Fruit fly (Drosophila melanogaster) whole organism, embryonic: Measurements from ENCODE around the gene CG15480.

Experiments used
- Awh ChIP-seq: fragments of 200-800 bp; sonication (Bioruptor generic); IDR thresholded peaks from 2 replicates; pipeline ENCODE4, ENCODE4 v1.3.6; 2022; ENCODE audit warnings: missing biosample characterization, missing genetic modification characterization
- CG11695 ChIP-seq: fragments of 200-800 bp; sonication (Bioruptor generic); IDR thresholded peaks from 3 replicates; pipeline ENCODE4 v1.3.6; 2022; ENCODE audit warnings: missing biosample characterization, missing genetic modification characterization
- CG12391 ChIP-seq: fragments of 200-800 bp; sonication (Bioruptor generic); optimal IDR thresholded peaks from 3 replicates; lab custom pipeline; 2018; ENCODE audit warnings: missing biosample characterization, mild to moderate bottlenecking, missing genetic modification characterization, moderate library complexity
- CG12769 ChIP-seq: fragments of 200-800 bp; sonication (Bioruptor generic); optimal IDR thresholded peaks from 2 replicates; lab custom pipeline; 2019; ENCODE audit warnings: missing biosample characterization, mild to moderate bottlenecking, missing genetic modification characterization, moderate library complexity
- CG14014 ChIP-seq: fragments of 200-800 bp; sonication (Bioruptor generic); IDR thresholded peaks from 2 replicates; pipeline ENCODE4 v1.3.6; 2022; ENCODE audit warnings: missing biosample characterization, missing genetic modification characterization
- CG14050 ChIP-seq: fragments of 200-800 bp; sonication (Bioruptor generic); IDR thresholded peaks from 3 replicates; pipeline ENCODE4 v1.3.6; 2022; ENCODE audit warnings: missing biosample characterization, missing genetic modification characterization
- CG1602 ChIP-seq: fragments of 200-800 bp; sonication (Bioruptor generic); optimal IDR thresholded peaks from 3 replicates; lab custom pipeline; 2016; ENCODE audit warnings: missing biosample characterization, missing genetic modification characterization
- CG17912 ChIP-seq: fragments of 200-800 bp; sonication (Bioruptor generic); optimal IDR thresholded peaks from 2 replicates; lab custom pipeline; 2018; ENCODE audit warnings: missing biosample characterization, mild to moderate bottlenecking, missing genetic modification characterization
- CG18599 ChIP-seq: fragments of 200-800 bp; sonication (Bioruptor generic); optimal IDR thresholded peaks from 3 replicates; lab custom pipeline; 2017; ENCODE audit warnings: missing biosample characterization, missing genetic modification characterization, mild to moderate bottlenecking, moderate library complexity, missing genetic modification reagents
- CG2875 ChIP-seq: fragments of 200-800 bp; sonication (Bioruptor generic); optimal IDR thresholded peaks from 2 replicates; lab custom pipeline; 2017; ENCODE audit warnings: missing biosample characterization, mild to moderate bottlenecking, missing genetic modification characterization, missing genetic modification reagents
- CG43689 ChIP-seq: fragments of 200-800 bp; sonication (Bioruptor generic); IDR thresholded peaks from 2 replicates; pipeline ENCODE4 v1.3.6; 2022; ENCODE audit warnings: missing biosample characterization, missing genetic modification characterization
- CG4617 ChIP-seq: fragments of 200-800 bp; sonication (Bioruptor generic); optimal IDR thresholded peaks from 3 replicates; lab custom pipeline; 2016; ENCODE audit warnings: missing biosample characterization, missing genetic modification characterization, borderline replicate concordance
- CG4854 ChIP-seq: fragments of 200-800 bp; sonication (Bioruptor generic); optimal IDR thresholded peaks from 2 replicates; lab custom pipeline; 2016; ENCODE audit warnings: missing biosample characterization, missing genetic modification characterization, inconsistent platforms
- CG6689 ChIP-seq: fragments of 200-800 bp; sonication (Bioruptor generic); IDR thresholded peaks from 2 replicates; pipeline ENCODE4 v1.3.6; 2022; ENCODE audit warnings: missing biosample characterization, missing genetic modification characterization
- CG6813 ChIP-seq: fragments of 200-800 bp; sonication (Bioruptor generic); optimal IDR thresholded peaks from 2 replicates; lab custom pipeline; 2017; ENCODE audit warnings: missing biosample characterization, missing genetic modification characterization, mild to moderate bottlenecking, moderate library complexity, missing genetic modification reagents
- CG7556 ChIP-seq: fragments of 200-800 bp; sonication (Bioruptor generic); optimal IDR thresholded peaks from 2 replicates; lab custom pipeline; 2017; ENCODE audit warnings: missing biosample characterization, mild to moderate bottlenecking, missing genetic modification characterization
- CG9215 ChIP-seq: fragments of 200-800 bp; sonication (Bioruptor generic); IDR thresholded peaks from 2 replicates; pipeline ENCODE4 v1.3.6; 2022; ENCODE audit warnings: missing biosample characterization, missing genetic modification characterization
- CG9437 ChIP-seq: fragments of 200-800 bp; sonication (Bioruptor generic); optimal IDR thresholded peaks from 2 replicates; lab custom pipeline; 2018; ENCODE audit warnings: missing biosample characterization, mild to moderate bottlenecking, missing genetic modification characterization
- CG9727 ChIP-seq: fragments of 200-800 bp; sonication (Bioruptor generic); optimal IDR thresholded peaks from 3 replicates; lab custom pipeline; 2017; ENCODE audit warnings: missing biosample characterization, mild to moderate bottlenecking, missing genetic modification characterization
- CG9876 ChIP-seq: fragments of 200-800 bp; sonication (Bioruptor generic); optimal IDR thresholded peaks from 2 replicates; lab custom pipeline; 2016; ENCODE audit warnings: missing biosample characterization, missing genetic modification characterization
- CkIIα-i1 ChIP-seq: fragments of 200-800 bp; sonication (Bioruptor generic); IDR thresholded peaks from 2 replicates; pipeline ENCODE4 v1.3.6; 2022; ENCODE audit warnings: missing biosample characterization, missing genetic modification characterization
- E2f1 ChIP-seq: fragments of 200-800 bp; sonication (Bioruptor generic); IDR thresholded peaks from 2 replicates; pipeline ENCODE4 v1.3.6; 2022; ENCODE audit warnings: missing biosample characterization, missing genetic modification characterization
- HmgD ChIP-seq: fragments of 200-800 bp; sonication (Bioruptor generic); optimal IDR thresholded peaks from 3 replicates; lab custom pipeline; 2016; ENCODE audit warnings: missing biosample characterization, missing genetic modification characterization
- MBD-R2 ChIP-seq: fragments of 200-800 bp; sonication (Bioruptor generic); IDR thresholded peaks from 2 replicates; pipeline ENCODE4 v1.3.6; 2022; ENCODE audit warnings: missing biosample characterization, missing genetic modification characterization
- Nf-YB ChIP-seq: fragments of 200-800 bp; sonication (Bioruptor generic); optimal IDR thresholded peaks from 3 replicates; lab custom pipeline; 2019; ENCODE audit warnings: missing biosample characterization, mild to moderate bottlenecking, missing genetic modification characterization, moderate library complexity
- PHDP ChIP-seq: fragments of 200-800 bp; sonication (Bioruptor generic); optimal IDR thresholded peaks from 3 replicates; lab custom pipeline; 2018; ENCODE audit warnings: missing biosample characterization, mild to moderate bottlenecking, missing genetic modification characterization, moderate library complexity
- Ptx1 ChIP-seq: fragments of 200-800 bp; sonication (Bioruptor generic); IDR thresholded peaks from 2 replicates; pipeline ENCODE4 v1.3.6; 2022; ENCODE audit warnings: missing biosample characterization, missing genetic modification characterization
- Ravus ChIP-seq: fragments of 200-800 bp; sonication (Bioruptor generic); IDR thresholded peaks from 2 replicates; pipeline ENCODE4 v1.3.6; 2022; ENCODE audit warnings: missing biosample characterization, missing genetic modification characterization
- Scr ChIP-seq: fragments of 200-800 bp; sonication (Bioruptor generic); IDR thresholded peaks from 2 replicates; pipeline ENCODE4 v1.3.6; 2022; ENCODE audit warnings: missing biosample characterization, missing genetic modification characterization; ENCODE audit not compliant: partially characterized antibody
- Sry-β ChIP-seq: fragments of 200-800 bp; sonication (Bioruptor generic); optimal IDR thresholded peaks from 2 replicates; lab custom pipeline; 2018; ENCODE audit warnings: missing biosample characterization, mild to moderate bottlenecking, missing genetic modification characterization, moderate library complexity
- Sry-δ ChIP-seq: fragments of 200-800 bp; sonication (Bioruptor generic); optimal IDR thresholded peaks from 2 replicates; lab custom pipeline; 2016; ENCODE audit warnings: missing biosample characterization, missing genetic modification characterization
- TFAM ChIP-seq: fragments of 200-800 bp; sonication (Bioruptor generic); optimal IDR thresholded peaks from 2 replicates; lab custom pipeline; 2017; ENCODE audit warnings: missing biosample characterization, missing genetic modification characterization, inconsistent platforms
- Trl ChIP-seq, 3 experiments: fragments of >200 bp in 2 of 3; fragments of 200-800 bp in 1 of 3; sonication (Bioruptor generic) in 1 of 3; optimal IDR thresholded peaks; 2 replicates in 1 of 3; 3 replicates in 2 of 3; lab custom pipeline; 2016 to 2017; ENCODE audit warnings: missing biosample characterization in 1 of 3, missing genetic modification characterization in 1 of 3
- YL-1 ChIP-seq: fragments of 200-800 bp; sonication (Bioruptor generic); optimal IDR thresholded peaks from 3 replicates; lab custom pipeline; 2017; ENCODE audit warnings: missing biosample characterization, mild to moderate bottlenecking, missing genetic modification characterization
- amos ChIP-seq: fragments of 200-800 bp; sonication (Bioruptor generic); IDR thresholded peaks from 2 replicates; pipeline ENCODE4 v1.3.6; 2022; ENCODE audit warnings: missing biosample characterization, missing genetic modification characterization; ENCODE audit not compliant: partially characterized antibody
- bsh ChIP-seq, 2 experiments: fragments of 200-800 bp; sonication (Bioruptor generic); optimal IDR thresholded peaks; 2 replicates each; lab custom pipeline; 2017 to 2018; ENCODE audit warnings: mild to moderate bottlenecking in 2 of 2, missing biosample characterization in 2 of 2, missing genetic modification characterization in 2 of 2, moderate library complexity in 1 of 2
- ci ChIP-seq: fragments of 200-800 bp; sonication (Bioruptor generic); IDR thresholded peaks from 3 replicates; pipeline ENCODE4 v1.3.6; 2022; ENCODE audit warnings: missing biosample characterization, missing genetic modification characterization
- cwo ChIP-seq: fragments of 200-800 bp; sonication (Bioruptor generic); optimal IDR thresholded peaks from 3 replicates; lab custom pipeline; 2017; ENCODE audit warnings: missing biosample characterization, missing genetic modification characterization, mild to moderate bottlenecking, moderate library complexity, missing genetic modification reagents
- dysf ChIP-seq: fragments of 200-800 bp; sonication (Bioruptor generic); IDR thresholded peaks from 3 replicates; pipeline ENCODE4 v1.3.6; 2022; ENCODE audit warnings: missing biosample characterization, missing genetic modification characterization
- fd3F ChIP-seq: fragments of 200-800 bp; sonication (Bioruptor generic); optimal IDR thresholded peaks from 2 replicates; lab custom pipeline; 2018; ENCODE audit warnings: missing biosample characterization, mild to moderate bottlenecking, missing genetic modification characterization, moderate library complexity
- grau ChIP-seq: fragments of 200-800 bp; optimal IDR thresholded peaks from 3 replicates; lab custom pipeline; 2019; ENCODE audit warnings: missing biosample characterization, mild to moderate bottlenecking, missing genetic modification characterization, moderate library complexity
- h ChIP-seq: fragments of >200 bp; optimal IDR thresholded peaks from 2 replicates; lab custom pipeline; 2017
- her ChIP-seq: fragments of 200-800 bp; sonication (Bioruptor generic); optimal IDR thresholded peaks from 2 replicates; lab custom pipeline; 2016; ENCODE audit warnings: missing biosample characterization, missing genetic modification characterization
- phol ChIP-seq: fragments of 200-800 bp; sonication (Bioruptor generic); optimal IDR thresholded peaks from 3 replicates; lab custom pipeline; 2018; ENCODE audit warnings: missing biosample characterization, mild to moderate bottlenecking, missing genetic modification characterization, moderate library complexity
- sc ChIP-seq, 3 experiments: fragments of >200 bp in 2 of 3; fragments of 200-800 bp in 1 of 3; sonication (Bioruptor generic) in 1 of 3; optimal IDR thresholded peaks; 2 replicates in 2 of 3; 3 replicates in 1 of 3; lab custom pipeline; 2017; ENCODE audit warnings: mild to moderate bottlenecking in 1 of 3, missing biosample characterization in 1 of 3, missing genetic modification characterization in 1 of 3, missing genetic modification reagents in 1 of 3
- stc ChIP-seq: fragments of 200-800 bp; sonication (Bioruptor generic); IDR thresholded peaks from 2 replicates; pipeline ENCODE4 v1.3.6; 2022; ENCODE audit warnings: missing biosample characterization, missing genetic modification characterization
- tio ChIP-seq: fragments of 200-800 bp; sonication (Bioruptor generic); optimal IDR thresholded peaks from 2 replicates; lab custom pipeline; 2017; ENCODE audit warnings: missing biosample characterization, missing genetic modification characterization, inconsistent platforms
- tll ChIP-seq, 2 experiments: fragments of 200-800 bp in 1 of 2; fragments of >200 bp in 1 of 2; sonication (Bioruptor generic) in 1 of 2; optimal IDR thresholded peaks; 2 replicates each; lab custom pipeline; 2017 to 2019; ENCODE audit warnings: missing biosample characterization in 2 of 2, missing genetic modification characterization in 2 of 2, mild to moderate bottlenecking in 1 of 2, moderate library complexity in 1 of 2
- trem ChIP-seq: fragments of 200-800 bp; optimal IDR thresholded peaks from 3 replicates; lab custom pipeline; 2019; ENCODE audit warnings: missing biosample characterization, mild to moderate bottlenecking, missing genetic modification characterization, moderate library complexity

Gene CG15480

DNA sequence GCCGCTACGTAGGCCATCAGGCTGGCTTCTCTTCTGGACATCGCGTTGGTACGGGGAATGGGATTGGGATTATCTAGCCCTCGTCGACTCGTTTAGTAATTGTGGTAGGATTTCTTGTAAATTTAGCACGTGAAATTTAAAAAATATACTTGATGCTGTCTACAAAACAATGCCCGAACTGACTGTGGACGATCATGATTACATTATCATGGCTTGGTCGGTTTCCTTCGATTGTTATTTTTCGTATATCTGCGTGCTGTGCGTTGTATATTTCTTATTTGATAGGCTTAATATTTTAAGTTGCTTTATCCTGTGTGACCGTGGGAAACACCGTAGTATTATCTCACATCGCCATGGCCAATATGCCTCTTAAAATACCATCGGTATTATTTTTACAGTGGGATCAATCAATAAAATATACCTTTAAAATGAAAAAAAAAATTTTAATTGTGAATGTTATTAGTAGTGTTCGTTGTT, 22.1 kb downstream of the CG15480 start, which contains the start of gene CG16972 (continued):
- no peak for TF ChIP-seq tll (GFP tag; optimal IDR thresholded peaks at IDR 0.05; lab: Kevin White, UChicago)
- no peak for TF ChIP-seq CG14050 (GFP tag; lab: Robert Waterston, UW)
- TF ChIP-seq trem (tag; lab: Kevin White, UChicago) = peak; percentile 43
- 0 out of 2 replicates have a peak, but pooled peaks have one; percentile 13 for TF ChIP-seq CG14014
- TF ChIP-seq h = no peak
- TF ChIP-seq YL-1 = peak; percentile 5
- TF ChIP-seq CG12391 (tag; lab: Kevin White, UChicago) = no peak
- TF ChIP-seq Awh = 0 out of 2 replicates have a peak, but pooled peaks have one; percentile 9
- no peak for TF ChIP-seq CG11695
- TF ChIP-seq Ptx1 (GFP tag; lab: Robert Waterston, UW) = no peak
- TF ChIP-seq CkIIα-i1 = no peak
- peak; percentile 44 for TF ChIP-seq MBD-R2
- TF ChIP-seq sc (optimal IDR thresholded peaks at IDR 0.05; lab: Kevin White, UChicago) = no peak
- TF ChIP-seq sc (GFP tag; optimal IDR thresholded peaks at IDR 0.05; lab: Kevin White, UChicago) = no peak
- no peak for TF ChIP-seq Sry-δ (GFP tag; lab: Kevin White, UChicago)
- no peak for TF ChIP-seq Trl (optimal IDR thresholded peaks at IDR 0.05; lab: Kevin White, UChicago)
- TF ChIP-seq Trl (GFP tag; optimal IDR thresholded peaks at IDR 0.05; lab: Kevin White, UChicago) = no peak
- TF ChIP-seq HmgD (GFP tag; lab: Kevin White, UChicago) = no peak
- TF ChIP-seq PHDP (tag; lab: Kevin White, UChicago) = no peak
- TF ChIP-seq CG9215 = no peak
- TF ChIP-seq CG4617 (GFP tag; lab: Kevin White, UChicago) = peak; percentile 71
- no peak for TF ChIP-seq Ravus
- no peak for TF ChIP-seq Nf-YB (GFP tag; lab: Kevin White, UChicago)
- no peak for TF ChIP-seq ci
- no peak for TF ChIP-seq CG7556 (GFP tag; lab: Kevin White, UChicago)
- TF ChIP-seq amos (GFP tag; lab: Robert Waterston, UW) = 0 out of 2 replicates have a peak, but pooled peaks have one; percentile 9
- no peak for TF ChIP-seq TFAM (GFP tag; lab: Kevin White, UChicago)
- no peak for TF ChIP-seq Scr (GFP tag; lab: Robert Waterston, UW)
- TF ChIP-seq phol (tag; lab: Kevin White, UChicago) = no peak
- TF ChIP-seq E2f1 (GFP tag; lab: Robert Waterston, UW) = no peak; the same call in 1 of the 2 replicates
- TF ChIP-seq bsh (GFP tag; optimal IDR thresholded peaks at IDR 0.05; lab: Kevin White, UChicago) = no peak
- no peak for TF ChIP-seq cwo (GFP tag; lab: Kevin White, UChicago)
- TF ChIP-seq CG6813 = no peak
- no peak for TF ChIP-seq CG9727 (GFP tag; lab: Kevin White, UChicago)
- no peak for TF ChIP-seq CG9876 (GFP tag; lab: Kevin White, UChicago)
- no peak for TF ChIP-seq Sry-β
- no peak for TF ChIP-seq CG4854 (GFP tag; lab: Kevin White, UChicago)
- no peak for TF ChIP-seq fd3F
- no peak for TF ChIP-seq CG2875
- peak; percentile 40; the same call in 1 of the 3 replicates for TF ChIP-seq dysf (GFP tag; lab: Robert Waterston, UW)
- TF ChIP-seq CG43689 (GFP tag; lab: Robert Waterston, UW) = no peak
- no peak for TF ChIP-seq CG18599 (GFP tag; lab: Kevin White, UChicago)
- TF ChIP-seq stc (GFP tag; lab: Robert Waterston, UW) = no peak
- TF ChIP-seq CG6689 (GFP tag; lab: Robert Waterston, UW) = 0 out of 2 replicates have a peak, but pooled peaks have one; percentile 12
- TF ChIP-seq tio (GFP tag; lab: Kevin White, UChicago) = no peak
- TF ChIP-seq CG17912 (GFP tag; lab: Kevin White, UChicago) = no peak
- no peak for TF ChIP-seq CG1602 (GFP tag; lab: Kevin White, UChicago)
- TF ChIP-seq grau = no peak
- TF ChIP-seq her (GFP tag; lab: Kevin White, UChicago) = no peak
- TF ChIP-seq CG12769 = no peak
- peak; percentile 29 for TF ChIP-seq CG9437
